Worm (Caenorhabditis elegans) whole organism, midembryonic: Measurements from ENCODE around the gene wdr-5.2.

Source experiments
- T22C8.4 ChIP-seq: fragments of 200-800 bp; sonication (Bioruptor generic); IDR thresholded peaks from 2 replicates; pipeline ENCODE4 v1.3.6; 2022; ENCODE audit warnings: missing genetic modification characterization, missing compliant biosample characterization
- cog-1 ChIP-seq: sonication (generic microtip); optimal IDR thresholded peaks from 2 replicates; lab custom pipeline; 2016; ENCODE audit warnings: missing genetic modification characterization, missing compliant biosample characterization
- flt-1 ChIP-seq: fragments of 200-800 bp; sonication (Bioruptor generic); IDR thresholded peaks from 2 replicates; pipeline ENCODE4 v1.3.6; 2022; ENCODE audit warnings: missing genetic modification characterization, missing compliant biosample characterization
- klf-2 ChIP-seq: fragments of 200-800 bp; sonication (Bioruptor generic); conservative IDR thresholded peaks from 2 replicates; pipeline ENCODE4 v1.3.6; 2022; ENCODE audit warnings: missing genetic modification reagents, missing genetic modification characterization, missing compliant biosample characterization
- med-1 ChIP-seq: sonication (generic microtip); optimal IDR thresholded peaks from 2 replicates; lab custom pipeline; 2017; ENCODE audit warnings: missing genetic modification characterization, mild to moderate bottlenecking, missing compliant biosample characterization, antibody characterized with exemption, missing genetic modification reagents; ENCODE audit not compliant: insufficient read depth
- ref-1 ChIP-seq: fragments of 200-800 bp; sonication (Bioruptor generic); conservative IDR thresholded peaks from 2 replicates; pipeline ENCODE4 v1.3.6; 2022; ENCODE audit warnings: missing genetic modification reagents, missing genetic modification characterization, missing compliant biosample characterization
- tab-1 ChIP-seq: fragments of 200-800 bp; sonication (Bioruptor generic); IDR thresholded peaks from 2 replicates; pipeline ENCODE4 v1.3.6; 2022; ENCODE audit warnings: missing genetic modification characterization, missing compliant biosample characterization
- ztf-23 ChIP-seq: fragments of 200-800 bp; sonication (Bioruptor generic); IDR thresholded peaks from 2 replicates; pipeline ENCODE4 v1.3.6; 2022; ENCODE audit warnings: missing genetic modification reagents, missing genetic modification characterization, missing compliant biosample characterization
- ztf-29 ChIP-seq: fragments of 200-800 bp; sonication (Bioruptor generic); IDR thresholded peaks from 2 replicates; pipeline ENCODE4 v1.3.6; 2022; ENCODE audit warnings: missing genetic modification reagents, missing genetic modification characterization, missing compliant biosample characterization

The wdr-5.2 gene

DNA sequence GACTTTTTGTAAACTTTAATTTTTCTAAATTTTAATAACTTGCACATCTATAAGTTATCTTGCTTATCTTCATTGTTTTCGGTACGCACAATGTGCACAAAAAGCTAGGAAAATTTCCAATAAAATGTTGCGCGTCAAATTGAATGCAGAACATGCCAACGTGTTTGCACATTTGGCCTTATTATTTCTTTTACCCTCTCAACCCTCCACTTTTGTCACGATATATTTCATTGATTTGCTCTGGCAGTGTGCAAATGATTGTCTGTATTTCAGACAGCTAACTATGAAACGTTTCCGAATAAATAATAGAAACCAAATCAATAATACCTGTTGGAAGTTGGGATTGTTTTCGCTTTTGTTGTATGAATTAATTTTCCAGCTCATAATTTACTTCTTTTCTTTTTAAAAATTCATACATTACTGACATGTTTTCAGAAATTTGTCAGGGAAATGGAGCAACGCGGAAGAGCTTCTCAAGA, at the start of gene wdr-5.2:
TSS of gene wdr-5.2 (plus strand) at position 429 of the 479 bp plus-strand sequence.
- TF ChIP-seq ztf-23 (GFP tag; lab: Robert Waterston, UW): no peak
- no peak for TF ChIP-seq ztf-29
- no peak for TF ChIP-seq T22C8.4 (GFP tag; lab: Robert Waterston, UW)
- no peak for TF ChIP-seq klf-2 (GFP tag; lab: Robert Waterston, UW)
- no peak for TF ChIP-seq flt-1 (GFP tag; lab: Robert Waterston, UW)

- TF ChIP-seq T22C8.4 (GFP tag; lab: Robert Waterston, UW) (no peak), ztf-23 (GFP tag; lab: Robert Waterston, UW) (no peak), med-1 (GFP tag; lab: Kevin White, UChicago) (no peak), cog-1 (no peak), tab-1 (GFP tag; lab: Robert Waterston, UW) (no peak), ref-1 (GFP tag; lab: Robert Waterston, UW) (no peak), ztf-29 (no peak), klf-2 (GFP tag; lab: Robert Waterston, UW) (no peak), flt-1 (GFP tag; lab: Robert Waterston, UW) (no peak)
Measured at ce11 chrX:14303078-14303477, 46.8 kb upstream of the wdr-5.2 start, which contains the start of gene C11H1.5. C11H1.5 (minus strand) TSS chrX:14303178.

DNA sequence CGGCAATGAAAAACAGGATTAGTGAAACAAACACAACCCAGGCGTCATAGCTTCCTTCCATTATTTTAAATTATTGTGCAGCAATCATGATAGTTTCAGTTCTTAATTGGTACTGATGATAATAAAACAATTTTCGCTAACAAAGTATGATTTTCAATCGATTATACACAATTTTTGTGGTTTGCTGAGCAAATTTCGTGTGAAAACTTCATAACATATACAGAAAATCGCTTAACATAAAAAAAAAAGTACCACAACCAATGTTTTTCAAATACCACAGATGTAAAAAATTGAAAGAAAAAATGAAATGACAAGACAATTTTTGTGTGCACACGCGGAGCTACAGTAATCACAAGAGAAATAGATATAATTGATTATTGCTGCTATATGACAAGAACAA, 42.3 kb upstream of the wdr-5.2 start, which contains the start of gene gphr-2:
TSS of gene gphr-2 (minus strand) at position 101 of the 400 bp plus-strand sequence.
- TF ChIP-seq T22C8.4 (GFP tag; lab: Robert Waterston, UW): no peak
- no peak for TF ChIP-seq ztf-29
- no peak for TF ChIP-seq flt-1 (GFP tag; lab: Robert Waterston, UW)
- no peak for TF ChIP-seq med-1 (GFP tag; lab: Kevin White, UChicago)
- TF ChIP-seq tab-1 (GFP tag; lab: Robert Waterston, UW): no peak
- no peak for TF ChIP-seq klf-2 (GFP tag; lab: Robert Waterston, UW)
- no peak for TF ChIP-seq cog-1
- no peak for TF ChIP-seq ztf-23 (GFP tag; lab: Robert Waterston, UW)
- TF ChIP-seq ref-1 (GFP tag; lab: Robert Waterston, UW): no peak

DNA sequence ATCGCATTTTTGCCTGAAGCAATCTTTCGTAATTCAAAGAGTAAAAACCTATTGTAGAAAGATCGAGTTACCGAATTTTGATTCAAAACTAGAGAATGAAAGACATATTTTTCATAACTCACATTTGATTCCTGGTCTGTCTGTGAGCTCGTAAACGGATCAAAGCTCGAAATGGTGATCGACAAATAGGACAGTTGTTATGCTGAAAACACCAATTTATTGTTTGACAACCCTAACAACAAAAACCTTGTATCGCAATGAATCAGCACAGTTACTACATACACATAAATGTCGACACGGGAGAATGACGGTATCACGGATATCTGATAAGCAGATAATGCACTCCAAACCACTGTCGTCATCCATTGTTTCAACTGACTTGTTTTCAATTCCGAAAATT, 40.3 kb upstream of the wdr-5.2 start:
- TF ChIP-seq T22C8.4 (GFP tag; lab: Robert Waterston, UW): no peak
- no peak for TF ChIP-seq cog-1
- no peak for TF ChIP-seq ztf-23 (GFP tag; lab: Robert Waterston, UW)
- TF ChIP-seq med-1 (GFP tag; lab: Kevin White, UChicago): no peak
- no peak for TF ChIP-seq tab-1 (GFP tag; lab: Robert Waterston, UW)
- no peak for TF ChIP-seq flt-1 (GFP tag; lab: Robert Waterston, UW)
- no peak for TF ChIP-seq ref-1 (GFP tag; lab: Robert Waterston, UW)
- no peak for TF ChIP-seq klf-2 (GFP tag; lab: Robert Waterston, UW)
- TF ChIP-seq ztf-29: no peak

DNA sequence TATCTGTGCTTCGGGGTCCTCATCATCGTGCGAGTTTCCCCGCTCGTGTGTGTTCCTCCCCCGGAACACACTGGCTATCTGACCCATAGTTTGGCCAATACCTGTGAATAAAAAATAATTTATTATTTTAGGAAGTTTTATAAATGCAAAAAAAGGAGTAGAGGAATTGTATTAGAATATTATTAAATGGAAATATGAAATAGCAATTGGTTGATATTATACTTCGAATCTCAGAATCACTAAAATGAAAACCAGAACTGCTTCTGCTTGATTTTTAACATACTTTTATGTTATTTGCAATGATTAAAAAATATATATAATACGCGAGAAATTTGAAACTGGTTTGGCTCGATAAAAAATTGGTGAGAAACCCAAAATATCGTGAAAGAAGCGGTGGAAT, 38.3 kb upstream of the wdr-5.2 start, which contains the start of gene mgrn-1:
TSS of gene mgrn-1 (minus strand) at position 101 of the 400 bp plus-strand sequence.
- no peak for TF ChIP-seq ref-1 (GFP tag; lab: Robert Waterston, UW)
- TF ChIP-seq ztf-23 (GFP tag; lab: Robert Waterston, UW): no peak

- TF ChIP-seq flt-1 (GFP tag; lab: Robert Waterston, UW) (0 out of 2 replicates have a peak, but pooled peaks have one; percentile 48), klf-2 (GFP tag; lab: Robert Waterston, UW) (0 out of 2 replicates have a peak, but pooled peaks have one; percentile 5), ref-1 (GFP tag; lab: Robert Waterston, UW) (no peak), ztf-29 (peak; percentile 44; the same call in 1 of the 2 replicates), tab-1 (GFP tag; lab: Robert Waterston, UW) (0 out of 2 replicates have a peak, but pooled peaks have one; percentile 64), cog-1 (peak; percentile 79), med-1 (GFP tag; lab: Kevin White, UChicago) (no peak), T22C8.4 (GFP tag; lab: Robert Waterston, UW) (no peak), ztf-23 (GFP tag; lab: Robert Waterston, UW) (no peak)
Measured at ce11 chrX:14312416-14312815, 37.5 kb upstream of the wdr-5.2 start.

DNA sequence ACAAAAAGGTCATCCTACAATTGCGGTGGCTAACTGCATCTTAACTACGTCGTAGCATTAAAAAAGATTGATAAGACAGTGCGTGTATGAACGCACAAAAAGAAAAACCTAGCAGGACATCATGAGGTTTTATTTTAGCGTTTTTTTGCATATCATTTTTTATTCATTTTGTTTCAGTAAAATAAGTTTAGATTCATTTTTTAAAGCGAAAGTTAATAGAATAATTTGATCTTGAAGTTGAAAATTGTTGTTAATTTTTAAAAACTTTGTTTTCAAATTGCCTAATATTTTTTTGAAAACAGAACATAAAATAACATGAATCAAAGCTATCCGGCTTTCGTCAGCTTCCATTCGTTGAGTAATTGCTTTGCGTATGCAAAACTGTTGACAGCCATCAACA, 36.3 kb upstream of the wdr-5.2 start, which contains the start of gene prx-1:
TSS of gene prx-1 (plus strand) at position 301 of the 400 bp plus-strand sequence.
- TF ChIP-seq flt-1 (GFP tag; lab: Robert Waterston, UW) (no peak), T22C8.4 (GFP tag; lab: Robert Waterston, UW) (no peak), ztf-29 (no peak), ztf-23 (GFP tag; lab: Robert Waterston, UW) (no peak), klf-2 (GFP tag; lab: Robert Waterston, UW) (no peak), tab-1 (GFP tag; lab: Robert Waterston, UW) (no peak), cog-1 (no peak), med-1 (GFP tag; lab: Kevin White, UChicago) (no peak), ref-1 (GFP tag; lab: Robert Waterston, UW) (no peak)

DNA sequence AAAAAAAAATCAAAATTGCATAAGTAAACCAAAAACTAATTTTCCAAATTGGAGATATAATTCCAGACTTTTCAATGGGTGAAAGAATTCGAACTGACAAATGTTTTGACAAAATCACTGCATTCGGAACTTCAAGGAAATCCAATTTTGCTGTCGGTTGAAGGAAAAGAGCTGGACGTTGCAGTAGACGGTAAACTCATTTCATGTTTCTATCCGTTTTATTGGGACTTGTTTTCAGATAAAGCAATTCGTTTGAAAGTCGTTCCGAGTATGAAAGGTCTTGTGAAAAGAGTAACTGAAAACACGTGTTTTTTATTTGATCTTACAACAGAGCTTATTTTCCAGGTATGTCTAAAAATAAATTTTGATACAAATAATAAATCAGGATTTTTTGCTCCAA, 33.8 kb upstream of the wdr-5.2 start:
- TF ChIP-seq ztf-23 (GFP tag; lab: Robert Waterston, UW) (no peak), tab-1 (GFP tag; lab: Robert Waterston, UW) (no peak), T22C8.4 (GFP tag; lab: Robert Waterston, UW) (no peak), cog-1 (no peak), flt-1 (GFP tag; lab: Robert Waterston, UW) (no peak), ztf-29 (no peak), ref-1 (GFP tag; lab: Robert Waterston, UW) (no peak), med-1 (GFP tag; lab: Kevin White, UChicago) (no peak), klf-2 (GFP tag; lab: Robert Waterston, UW) (no peak)

ce11 chrX:14320298-14320697, 29.6 kb upstream of the wdr-5.2 start, which contains the start of gene C11H1.9:
C11H1.9 (minus strand) TSS chrX:14320398.
- TF ChIP-seq tab-1 (GFP tag; lab: Robert Waterston, UW) (no peak), T22C8.4 (GFP tag; lab: Robert Waterston, UW) (no peak), med-1 (GFP tag; lab: Kevin White, UChicago) (no peak), ztf-23 (GFP tag; lab: Robert Waterston, UW) (no peak), flt-1 (GFP tag; lab: Robert Waterston, UW) (no peak), klf-2 (GFP tag; lab: Robert Waterston, UW) (no peak), ztf-29 (no peak), cog-1 (no peak), ref-1 (GFP tag; lab: Robert Waterston, UW) (no peak)
